Worm (Caenorhabditis elegans): Measurements from ENCODE around the gene F31D5.6.
A peak's percentile ranks its signal among the peaks of the same experiment; 100 is the strongest.

ce11 chrII:4237701-4238214 is 28.3 kb downstream of the F31D5.6 start, which contains the start of the genes fbxc-44 and C16A11.2:
- TF ChIP-seq madf-10 (tag; optimal IDR thresholded peaks at IDR 0.05): no peak
- no peak for TF ChIP-seq nhr-27 (tag; optimal IDR thresholded peaks at IDR 0.05)
- TF ChIP-seq akir-1 (GFP tag; optimal IDR thresholded peaks at IDR 0.05): no peak
- TF ChIP-seq lag-1 (GFP tag; IDR thresholded peaks at IDR 0.05): no peak
- peak; percentile 47 for TF ChIP-seq athp-1 (tag; optimal IDR thresholded peaks at IDR 0.05)
- no peak for TF ChIP-seq pha-4 (tag; optimal IDR thresholded peaks at IDR 0.05)

All from whole organism, young adult.